Fruit fly (Drosophila melanogaster): ENCODE measurements around the gene spg.

- TF ChIP-seq ttk (optimal IDR thresholded peaks at IDR 0.05): no peak
- TF ChIP-seq insv (optimal IDR thresholded peaks at IDR 0.05): no peak
- no peak for TF ChIP-seq psq (optimal IDR thresholded peaks at IDR 0.05)
- no peak for TF ChIP-seq Myc (optimal IDR thresholded peaks at IDR 0.05)
- no peak for TF ChIP-seq Sin3A (optimal IDR thresholded peaks at IDR 0.05)
Measured at dm6 chr3R:28870364-28870763, 25.3 kb downstream of the spg start.
